Fruit fly (Drosophila melanogaster) whole organism, embryonic: ENCODE data around the gene sna.

Experiments used
- Abd-B ChIP-seq: fragments of 200-800 bp; sonication (Bioruptor generic); optimal IDR thresholded peaks from 2 replicates; lab custom pipeline; 2018; ENCODE audit warnings: missing biosample characterization, mild to moderate bottlenecking, missing genetic modification characterization, moderate library complexity
- Ada2b ChIP-seq: fragments of 200-800 bp; sonication (Bioruptor generic); IDR thresholded peaks from 2 replicates; pipeline ENCODE4 v1.3.6; 2022; ENCODE audit warnings: missing biosample characterization, missing genetic modification characterization
- Awh ChIP-seq: fragments of 200-800 bp; sonication (Bioruptor generic); IDR thresholded peaks from 2 replicates; pipeline ENCODE4, ENCODE4 v1.3.6; 2022; ENCODE audit warnings: missing biosample characterization, missing genetic modification characterization
- CG13287 ChIP-seq: fragments of 200-800 bp; sonication (Bioruptor generic); IDR thresholded peaks from 2 replicates; pipeline ENCODE4 v1.3.6; 2022; ENCODE audit warnings: missing biosample characterization, missing genetic modification characterization; ENCODE audit not compliant: partially characterized antibody
- CG14441 ChIP-seq: fragments of 200-800 bp; sonication (Bioruptor generic); IDR thresholded peaks from 2 replicates; pipeline ENCODE4 v1.3.6; 2022; ENCODE audit warnings: missing biosample characterization, missing genetic modification characterization
- CG15011 ChIP-seq: fragments of 200-800 bp; sonication (Bioruptor generic); optimal IDR thresholded peaks from 3 replicates; lab custom pipeline; 2018; ENCODE audit warnings: missing biosample characterization, mild to moderate bottlenecking, missing genetic modification characterization
- CG15269 ChIP-seq: fragments of 200-800 bp; sonication (Bioruptor generic); optimal IDR thresholded peaks from 2 replicates; lab custom pipeline; 2018; ENCODE audit warnings: missing biosample characterization, mild to moderate bottlenecking, missing genetic modification characterization, moderate library complexity
- CG1602 ChIP-seq: fragments of 200-800 bp; sonication (Bioruptor generic); optimal IDR thresholded peaks from 3 replicates; lab custom pipeline; 2016; ENCODE audit warnings: missing biosample characterization, missing genetic modification characterization
- CG17328 ChIP-seq: fragments of 200-800 bp; sonication (Bioruptor generic); IDR thresholded peaks from 2 replicates; pipeline ENCODE4 v1.3.6; 2022; ENCODE audit warnings: missing biosample characterization, missing genetic modification characterization
- CG17359 ChIP-seq: fragments of 200-800 bp; sonication (Bioruptor generic); optimal IDR thresholded peaks from 3 replicates; lab custom pipeline; 2018; ENCODE audit warnings: missing biosample characterization, mild to moderate bottlenecking, missing genetic modification characterization, moderate library complexity
- CG17829 ChIP-seq: fragments of 200-800 bp; optimal IDR thresholded peaks from 2 replicates; lab custom pipeline; 2019; ENCODE audit warnings: missing biosample characterization, mild to moderate bottlenecking, missing genetic modification characterization, moderate library complexity
- CG30403 ChIP-seq: fragments of 200-800 bp; sonication (Bioruptor generic); optimal IDR thresholded peaks from 3 replicates; lab custom pipeline; 2016; ENCODE audit warnings: missing biosample characterization, missing genetic modification characterization
- CG31224 ChIP-seq: fragments of 200-800 bp; sonication (Bioruptor generic); IDR thresholded peaks from 2 replicates; pipeline ENCODE4 v1.3.6; 2022; ENCODE audit warnings: missing biosample characterization, missing genetic modification characterization
- CG4282 ChIP-seq: fragments of 200-800 bp; sonication (Bioruptor generic); optimal IDR thresholded peaks from 2 replicates; lab custom pipeline; 2016; ENCODE audit warnings: missing biosample characterization, missing genetic modification characterization
- CG4360 ChIP-seq: fragments of 200-800 bp; sonication (Bioruptor generic); IDR thresholded peaks from 2 replicates; pipeline ENCODE4 v1.3.6; 2022; ENCODE audit warnings: missing biosample characterization, missing genetic modification characterization
- CG4424 ChIP-seq: fragments of 200-800 bp; sonication (Bioruptor generic); optimal IDR thresholded peaks from 3 replicates; lab custom pipeline; 2016; ENCODE audit warnings: missing biosample characterization, missing genetic modification characterization
- CG6791 ChIP-seq: fragments of 200-800 bp; sonication (Bioruptor generic); IDR thresholded peaks from 3 replicates; pipeline ENCODE4 v1.3.6; 2022; ENCODE audit warnings: missing biosample characterization, missing genetic modification characterization; ENCODE audit not compliant: partially characterized antibody
- CG7271 ChIP-seq: fragments of 200-800 bp; sonication (Bioruptor generic); optimal IDR thresholded peaks from 2 replicates; lab custom pipeline; 2018; ENCODE audit warnings: missing biosample characterization, mild to moderate bottlenecking, missing genetic modification characterization, moderate library complexity
- CG9609 ChIP-seq: fragments of 200-800 bp; sonication (Bioruptor generic); optimal IDR thresholded peaks from 3 replicates; lab custom pipeline; 2016; ENCODE audit warnings: missing biosample characterization, missing genetic modification characterization
- CrebB ChIP-seq: fragments of 200-800 bp; sonication (Bioruptor generic); optimal IDR thresholded peaks from 3 replicates; lab custom pipeline; 2018; ENCODE audit warnings: missing biosample characterization, mild to moderate bottlenecking, missing genetic modification characterization
- Doc2 ChIP-seq: fragments of 200-800 bp; sonication (Bioruptor generic); IDR thresholded peaks from 2 replicates; pipeline ENCODE4 v1.3.6; 2022; ENCODE audit warnings: missing biosample characterization, missing genetic modification characterization
- Fer1 ChIP-seq: fragments of 200-800 bp; sonication (Bioruptor generic); optimal IDR thresholded peaks from 2 replicates; lab custom pipeline; 2017; ENCODE audit warnings: missing biosample characterization, mild to moderate bottlenecking, missing genetic modification characterization
- GATAe ChIP-seq: fragments of 200-800 bp; sonication (Bioruptor generic); conservative IDR thresholded peaks from 2 replicates; pipeline ENCODE4 v1.3.6; 2022; ENCODE audit warnings: missing biosample characterization, missing genetic modification characterization
- HmgZ ChIP-seq: fragments of 200-800 bp; sonication (Bioruptor generic); optimal IDR thresholded peaks from 2 replicates; lab custom pipeline; 2018; ENCODE audit warnings: missing biosample characterization, mild to moderate bottlenecking, missing genetic modification characterization
- Lpt ChIP-seq: fragments of >200 bp; optimal IDR thresholded peaks from 2 replicates; lab custom pipeline; 2018; ENCODE audit warnings: missing biosample characterization, missing genetic modification characterization
- Oaz ChIP-seq: fragments of 200-800 bp; sonication (Bioruptor generic); IDR thresholded peaks from 2 replicates; pipeline ENCODE4 v1.3.6; 2022; ENCODE audit warnings: missing biosample characterization, missing genetic modification characterization
- Oli ChIP-seq: fragments of 200-800 bp; sonication (Bioruptor generic); optimal IDR thresholded peaks from 2 replicates; lab custom pipeline; 2018; ENCODE audit warnings: missing biosample characterization, mild to moderate bottlenecking, missing genetic modification characterization, moderate library complexity
- Ravus ChIP-seq: fragments of 200-800 bp; sonication (Bioruptor generic); IDR thresholded peaks from 2 replicates; pipeline ENCODE4 v1.3.6; 2022; ENCODE audit warnings: missing biosample characterization, missing genetic modification characterization
- amos ChIP-seq: fragments of 200-800 bp; sonication (Bioruptor generic); IDR thresholded peaks from 2 replicates; pipeline ENCODE4 v1.3.6; 2022; ENCODE audit warnings: missing biosample characterization, missing genetic modification characterization; ENCODE audit not compliant: partially characterized antibody
- ara ChIP-seq: fragments of 200-800 bp; sonication (Bioruptor generic); IDR thresholded peaks from 2 replicates; pipeline ENCODE4 v1.3.6; 2022; ENCODE audit warnings: missing biosample characterization, missing genetic modification characterization
- cad ChIP-seq: fragments of >200 bp; optimal IDR thresholded peaks from 2 replicates; lab custom pipeline; 2017; ENCODE audit warnings: missing biosample characterization, missing genetic modification characterization
- disco-r ChIP-seq: fragments of 200-800 bp; sonication (Bioruptor generic); optimal IDR thresholded peaks from 2 replicates; lab custom pipeline; 2016; ENCODE audit warnings: missing biosample characterization, missing genetic modification characterization
- fu2 ChIP-seq: fragments of 200-800 bp; sonication (Bioruptor generic); optimal IDR thresholded peaks from 2 replicates; lab custom pipeline; 2016; ENCODE audit warnings: missing biosample characterization, missing genetic modification characterization
- grn ChIP-seq: fragments of 200-800 bp; sonication (Bioruptor generic); optimal IDR thresholded peaks from 3 replicates; lab custom pipeline; 2017; ENCODE audit warnings: missing biosample characterization, missing genetic modification characterization
- gsb ChIP-seq: fragments of 200-800 bp; sonication (Bioruptor generic); IDR thresholded peaks from 2 replicates; pipeline ENCODE4 v1.3.6; 2022; ENCODE audit warnings: missing biosample characterization, missing genetic modification characterization
- gt ChIP-seq: fragments of 200-800 bp; sonication (Bioruptor generic); IDR thresholded peaks from 2 replicates; pipeline ENCODE4 v1.3.6; 2022; ENCODE audit warnings: missing biosample characterization, missing genetic modification characterization
- nmo ChIP-seq: fragments of 200-800 bp; sonication (Bioruptor generic); optimal IDR thresholded peaks from 2 replicates; lab custom pipeline; 2018; ENCODE audit warnings: missing biosample characterization, mild to moderate bottlenecking, missing genetic modification characterization, moderate library complexity
- prd ChIP-seq, 3 experiments: fragments of >200 bp in 2 of 3; fragments of 200-800 bp in 1 of 3; sonication (Bioruptor generic) in 1 of 3; optimal IDR thresholded peaks in 2 of 3; IDR thresholded peaks in 1 of 3; 2 replicates in 2 of 3; 3 replicates in 1 of 3; pipeline versions ENCODE4 v1.3.6 to Lab custom; 2017 to 2022; ENCODE audit warnings: missing biosample characterization in 1 of 3, missing genetic modification characterization in 1 of 3
- pum ChIP-seq: fragments of 200-800 bp; sonication (Bioruptor generic); optimal IDR thresholded peaks from 2 replicates; lab custom pipeline; 2016; ENCODE audit warnings: missing biosample characterization, missing genetic modification characterization
- ranshi ChIP-seq: fragments of 200-800 bp; sonication (Bioruptor generic); IDR thresholded peaks from 2 replicates; pipeline ENCODE4 v1.3.6; 2022; ENCODE audit warnings: missing biosample characterization, missing genetic modification characterization
- sd ChIP-seq: fragments of 200-800 bp; sonication (Bioruptor generic); optimal IDR thresholded peaks from 3 replicates; lab custom pipeline; 2018; ENCODE audit warnings: missing biosample characterization, mild to moderate bottlenecking, missing genetic modification characterization, moderate library complexity
- seq ChIP-seq: fragments of 200-800 bp; sonication (Bioruptor generic); IDR thresholded peaks from 2 replicates; pipeline ENCODE4 v1.3.6; 2022; ENCODE audit warnings: missing biosample characterization, missing genetic modification characterization
- sqz ChIP-seq: fragments of 200-800 bp; sonication (Bioruptor generic); optimal IDR thresholded peaks from 3 replicates; lab custom pipeline; 2018; ENCODE audit warnings: missing biosample characterization, mild to moderate bottlenecking, missing genetic modification characterization
- ssp ChIP-seq: fragments of 200-800 bp; sonication (Bioruptor generic); IDR thresholded peaks from 2 replicates; pipeline ENCODE4 v1.3.6; 2022; ENCODE audit warnings: missing biosample characterization, missing genetic modification characterization
- stc ChIP-seq: fragments of 200-800 bp; sonication (Bioruptor generic); IDR thresholded peaks from 2 replicates; pipeline ENCODE4 v1.3.6; 2022; ENCODE audit warnings: missing biosample characterization, missing genetic modification characterization
- tup ChIP-seq: fragments of 200-800 bp; sonication (Bioruptor generic); optimal IDR thresholded peaks from 2 replicates; lab custom pipeline; 2016; ENCODE audit warnings: missing biosample characterization, mild to moderate bottlenecking, missing genetic modification characterization, moderate library complexity
- vfl ChIP-seq: fragments of 200-800 bp; sonication (Bioruptor generic); optimal IDR thresholded peaks from 2 replicates; lab custom pipeline; 2016; ENCODE audit warnings: missing biosample characterization, missing genetic modification characterization
- z ChIP-seq: fragments of 200-800 bp; sonication (Bioruptor generic); IDR thresholded peaks from 3 replicates; pipeline ENCODE4 v1.3.6; 2022; ENCODE audit warnings: missing biosample characterization, missing genetic modification characterization

The sna gene

DNA sequence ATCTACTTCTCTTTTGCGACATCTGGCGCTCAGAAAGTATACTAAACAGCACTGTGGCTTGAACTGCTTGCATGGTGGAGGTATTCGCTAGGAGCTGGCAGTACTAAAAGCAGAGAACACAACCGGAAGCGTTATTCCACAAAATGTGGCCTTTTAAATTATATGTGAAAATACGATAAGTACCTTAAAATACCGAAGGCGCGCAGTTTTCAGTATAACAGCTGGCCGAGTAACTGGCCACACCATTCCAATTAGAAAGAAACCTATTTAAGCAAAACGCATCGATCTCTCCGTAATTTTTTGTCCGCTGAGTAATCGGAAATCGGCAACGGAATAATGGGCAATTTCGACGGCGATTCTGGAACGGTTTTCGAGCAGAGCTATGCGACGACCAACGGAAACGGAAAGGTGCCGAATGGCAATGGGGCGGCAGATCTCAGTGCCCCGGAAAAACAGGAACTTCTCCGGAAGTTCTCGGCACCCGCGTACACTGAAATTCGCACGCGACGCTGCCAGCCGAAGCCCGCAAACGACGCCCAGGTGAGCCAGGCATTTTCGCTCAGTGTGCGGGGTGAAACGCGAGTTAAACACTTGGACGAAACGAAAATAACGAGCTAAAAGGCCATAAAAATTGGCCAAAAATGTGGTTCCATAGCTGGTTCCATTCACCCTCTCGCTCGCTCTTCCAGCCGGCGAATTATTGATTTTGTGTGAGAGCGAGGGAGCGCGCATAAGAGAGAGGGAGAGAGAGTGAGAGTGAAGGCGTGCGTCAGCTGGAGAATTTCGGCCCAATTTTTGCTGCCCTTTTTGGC, 21.0 kb upstream of the sna start, which contains the start of gene lace (continued):
- TF ChIP-seq CG31224 (GFP tag; lab: Robert Waterston, UW) = peak; percentile 60
- peak; percentile 74 for TF ChIP-seq Awh (GFP tag; lab: Robert Waterston, UW)
- peak; percentile 79 for TF ChIP-seq stc (GFP tag; lab: Robert Waterston, UW)
- peak; percentile 22; the same call in 1 of the 2 replicates for TF ChIP-seq CG13287 (GFP tag; lab: Robert Waterston, UW)
- peak; percentile 51 for TF ChIP-seq cad (GFP tag; lab: Kevin White, UChicago)
- TF ChIP-seq z (GFP tag; lab: Robert Waterston, UW) = 0 out of 3 replicates have a peak, but pooled peaks have one; percentile 22
- TF ChIP-seq Doc2 = peak; percentile 53; the same call in 1 of the 2 replicates
- peak; percentile 79 for TF ChIP-seq nmo
- TF ChIP-seq CG14441 (GFP tag; lab: Robert Waterston, UW) = peak; percentile 72
- peak; percentile 29; the same call in 1 of the 2 replicates for TF ChIP-seq CG4360 (GFP tag; lab: Robert Waterston, UW)
- TF ChIP-seq CrebB (tag; lab: Kevin White, UChicago) = peak; percentile 68
- peak; percentile 84 for TF ChIP-seq fu2 (GFP tag; lab: Kevin White, UChicago)
- peak; percentile 76 for TF ChIP-seq Oaz (GFP tag; lab: Robert Waterston, UW)
- TF ChIP-seq HmgZ (tag; lab: Kevin White, UChicago) = peak; percentile 89
- peak; percentile 78 for TF ChIP-seq pum
- peak; percentile 70 for TF ChIP-seq sd (tag; lab: Kevin White, UChicago)
- TF ChIP-seq Abd-B (GFP tag; lab: Kevin White, UChicago) = peak; percentile 75
- TF ChIP-seq gt (GFP tag; lab: Robert Waterston, UW) = peak; percentile 38; the same call in 1 of the 2 replicates
- 0 out of 2 replicates have a peak, but pooled peaks have one; percentile 63 for TF ChIP-seq ara (GFP tag; lab: Robert Waterston, UW)
- peak; percentile 42; the same call in 1 of the 2 replicates for TF ChIP-seq amos
- TF ChIP-seq CG1602 (GFP tag; lab: Kevin White, UChicago) = peak; percentile 74
- TF ChIP-seq ranshi (GFP tag; lab: Robert Waterston, UW) = peak; percentile 80
- peak; percentile 65 for TF ChIP-seq Fer1
- TF ChIP-seq disco-r = peak; percentile 80
- TF ChIP-seq GATAe (GFP tag; lab: Robert Waterston, UW) = no peak
- peak; percentile 73 for TF ChIP-seq CG17829
- peak; percentile 90 for TF ChIP-seq CG17328 (GFP tag; lab: Robert Waterston, UW)
- peak; percentile 53; the same call in 1 of the 2 replicates for TF ChIP-seq seq (GFP tag; lab: Robert Waterston, UW)
- peak; percentile 60 for TF ChIP-seq CG17359 (tag; lab: Kevin White, UChicago)
- TF ChIP-seq Lpt (GFP tag; lab: Kevin White, UChicago) = no peak
- TF ChIP-seq CG4282 = peak; percentile 73
- TF ChIP-seq Ravus (GFP tag; lab: Robert Waterston, UW) = 0 out of 2 replicates have a peak, but pooled peaks have one; percentile 37
- TF ChIP-seq Ada2b (GFP tag; lab: Robert Waterston, UW) = peak; percentile 63
- TF ChIP-seq ssp (GFP tag; lab: Robert Waterston, UW) = peak; percentile 76
- peak; percentile 64; the same call in 2 of the 3 replicates for TF ChIP-seq CG6791 (GFP tag; lab: Robert Waterston, UW)
- peak; percentile 87 for TF ChIP-seq CG9609
- TF ChIP-seq vfl = peak; percentile 74
- peak; percentile 71 for TF ChIP-seq CG4424
- peak; percentile 27 for TF ChIP-seq CG15011 (GFP tag; lab: Kevin White, UChicago)
- TF ChIP-seq tup (GFP tag; lab: Kevin White, UChicago) = peak; percentile 59
- peak; percentile 81 for TF ChIP-seq CG7271 (tag; lab: Kevin White, UChicago)
- TF ChIP-seq gsb (GFP tag; lab: Robert Waterston, UW) = peak; percentile 76
- no peak for TF ChIP-seq prd (optimal IDR thresholded peaks at IDR 0.05; lab: Kevin White, UChicago)
- TF ChIP-seq prd (GFP tag; IDR thresholded peaks at IDR 0.05; lab: Robert Waterston, UW) = peak; percentile 53
- TF ChIP-seq CG30403 (GFP tag; lab: Kevin White, UChicago) = peak; percentile 73
- peak; percentile 24 for TF ChIP-seq CG15269 (tag; lab: Kevin White, UChicago)
- no peak for TF ChIP-seq sqz (GFP tag; lab: Kevin White, UChicago)
- TF ChIP-seq grn = peak; percentile 68
- peak; percentile 42 for TF ChIP-seq Oli
